Worm (Caenorhabditis elegans): ENCODE measurements around the gene lin-13.

DNA sequence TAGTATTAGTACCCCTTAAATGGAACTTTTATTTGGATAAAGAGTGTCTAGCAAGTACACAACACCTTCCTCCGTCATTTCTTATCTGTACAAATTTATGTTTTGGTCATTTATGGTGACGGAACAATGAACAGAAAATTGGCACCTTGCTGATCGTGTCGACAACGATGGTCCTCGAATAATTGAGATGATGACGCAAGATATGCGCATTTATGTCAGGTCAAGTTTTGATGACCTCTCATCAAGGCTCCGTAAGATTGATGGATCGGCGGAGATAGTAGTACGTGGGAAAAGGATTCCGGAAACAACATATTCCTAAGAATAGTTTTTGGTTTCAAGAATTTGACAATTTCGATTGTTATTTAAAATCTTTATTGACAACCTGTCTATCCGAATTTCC lies 24.8 kb upstream of the lin-13 start:
- TF ChIP-seq lin-15B (tag; optimal IDR thresholded peaks at IDR 0.05) (no peak), unc-39 (tag; optimal IDR thresholded peaks at IDR 0.05) (no peak), ama-1 (optimal IDR thresholded peaks at IDR 0.05) (no peak), snpc-4 (tag; optimal IDR thresholded peaks at IDR 0.05) (no peak), pqm-1 (tag; optimal IDR thresholded peaks at IDR 0.05) (no peak), elt-3 (tag; optimal IDR thresholded peaks at IDR 0.05) (no peak), mdl-1 (tag; optimal IDR thresholded peaks at IDR 0.05) (no peak), tbx-2 (tag; optimal IDR thresholded peaks at IDR 0.05) (no peak), nhr-67 (tag; optimal IDR thresholded peaks at IDR 0.05) (no peak), ZK546.5 (tag; optimal IDR thresholded peaks at IDR 0.05) (no peak)
